Fruit fly (Drosophila melanogaster) whole organism, embryonic: Measurements from ENCODE around the gene DAAM.

Experiments used
- Ada2b ChIP-seq: fragments of 200-800 bp; sonication (Bioruptor generic); IDR thresholded peaks from 2 replicates; pipeline ENCODE4 v1.3.6; 2022; ENCODE audit warnings: missing biosample characterization, missing genetic modification characterization
- Aef1 ChIP-seq: fragments of 200-800 bp; sonication (Bioruptor generic); IDR thresholded peaks from 3 replicates; pipeline ENCODE4 v1.3.6; 2022; ENCODE audit warnings: missing biosample characterization, missing genetic modification characterization
- Antp ChIP-seq: fragments of 200-800 bp; sonication (Bioruptor generic); optimal IDR thresholded peaks from 3 replicates; lab custom pipeline; 2016; ENCODE audit warnings: missing biosample characterization, missing genetic modification characterization
- BtbVII ChIP-seq: fragments of 200-800 bp; sonication (Bioruptor generic); optimal IDR thresholded peaks from 3 replicates; lab custom pipeline; 2017; ENCODE audit warnings: missing biosample characterization, mild to moderate bottlenecking, missing genetic modification characterization
- CG10366 ChIP-seq: fragments of 200-800 bp; sonication (Bioruptor generic); IDR thresholded peaks from 2 replicates; pipeline ENCODE4 v1.3.6; 2022; ENCODE audit warnings: missing biosample characterization, missing genetic modification characterization
- CG10431 ChIP-seq: fragments of 200-800 bp; sonication (Bioruptor generic); optimal IDR thresholded peaks from 3 replicates; lab custom pipeline; 2018; ENCODE audit warnings: missing biosample characterization, mild to moderate bottlenecking, missing genetic modification characterization
- CG11085 ChIP-seq: fragments of 200-800 bp; sonication (Bioruptor generic); IDR thresholded peaks from 2 replicates; pipeline ENCODE4 v1.3.6; 2022; ENCODE audit warnings: missing biosample characterization, missing genetic modification characterization
- CG11456 ChIP-seq: fragments of 200-800 bp; sonication (Bioruptor generic); IDR thresholded peaks from 3 replicates; pipeline ENCODE4 v1.3.6; 2022; ENCODE audit warnings: missing biosample characterization, missing genetic modification characterization
- CG11504 ChIP-seq: fragments of 200-800 bp; sonication (Bioruptor generic); optimal IDR thresholded peaks from 3 replicates; lab custom pipeline; 2019; ENCODE audit warnings: missing biosample characterization, mild to moderate bottlenecking, missing genetic modification characterization, moderate library complexity
- CG12236 ChIP-seq: fragments of 200-800 bp; sonication (Bioruptor generic); optimal IDR thresholded peaks from 2 replicates; lab custom pipeline; 2016; ENCODE audit warnings: missing biosample characterization, missing genetic modification characterization
- CG12769 ChIP-seq: fragments of 200-800 bp; sonication (Bioruptor generic); optimal IDR thresholded peaks from 2 replicates; lab custom pipeline; 2019; ENCODE audit warnings: missing biosample characterization, mild to moderate bottlenecking, missing genetic modification characterization, moderate library complexity
- CG13123 ChIP-seq: fragments of 200-800 bp; sonication (Bioruptor generic); optimal IDR thresholded peaks from 2 replicates; lab custom pipeline; 2016; ENCODE audit warnings: missing biosample characterization, missing genetic modification characterization
- CG13424 ChIP-seq: fragments of 200-800 bp; sonication (Bioruptor generic); optimal IDR thresholded peaks from 2 replicates; lab custom pipeline; 2019; ENCODE audit warnings: missing biosample characterization, mild to moderate bottlenecking, missing genetic modification characterization, moderate library complexity
- CG14441 ChIP-seq: fragments of 200-800 bp; sonication (Bioruptor generic); IDR thresholded peaks from 2 replicates; pipeline ENCODE4 v1.3.6; 2022; ENCODE audit warnings: missing biosample characterization, missing genetic modification characterization
- CG1603 ChIP-seq: fragments of 200-800 bp; sonication (Bioruptor generic); optimal IDR thresholded peaks from 2 replicates; lab custom pipeline; 2019; ENCODE audit warnings: missing biosample characterization, mild to moderate bottlenecking, missing genetic modification characterization, moderate library complexity
- CG16779 ChIP-seq: fragments of 200-800 bp; sonication (Bioruptor generic); IDR thresholded peaks from 2 replicates; pipeline ENCODE4 v1.3.6; 2022; ENCODE audit warnings: missing biosample characterization, missing genetic modification characterization
- CG16863 ChIP-seq: fragments of 200-800 bp; sonication (Bioruptor generic); optimal IDR thresholded peaks from 3 replicates; lab custom pipeline; 2016; ENCODE audit warnings: missing biosample characterization, missing genetic modification characterization
- CG18262 ChIP-seq: fragments of 200-800 bp; optimal IDR thresholded peaks from 3 replicates; lab custom pipeline; 2019; ENCODE audit warnings: missing biosample characterization, mild to moderate bottlenecking, missing genetic modification characterization, moderate library complexity
- CG2712 ChIP-seq: fragments of 200-800 bp; optimal IDR thresholded peaks from 3 replicates; lab custom pipeline; 2019; ENCODE audit warnings: missing biosample characterization, mild to moderate bottlenecking, missing genetic modification characterization, moderate library complexity
- CG6254 ChIP-seq: fragments of 200-800 bp; sonication (Bioruptor generic); optimal IDR thresholded peaks from 3 replicates; lab custom pipeline; 2017; ENCODE audit warnings: mild to moderate bottlenecking, missing biosample characterization, missing genetic modification reagents, missing genetic modification characterization
- Chrac-16 ChIP-seq: fragments of 200-800 bp; sonication (Bioruptor generic); optimal IDR thresholded peaks from 3 replicates; lab custom pipeline; 2016; ENCODE audit warnings: missing biosample characterization, missing genetic modification characterization
- CrebB ChIP-seq: fragments of 200-800 bp; sonication (Bioruptor generic); optimal IDR thresholded peaks from 3 replicates; lab custom pipeline; 2018; ENCODE audit warnings: missing biosample characterization, mild to moderate bottlenecking, missing genetic modification characterization
- D19A ChIP-seq: fragments of 200-800 bp; optimal IDR thresholded peaks from 3 replicates; lab custom pipeline; 2019; ENCODE audit warnings: missing biosample characterization, mild to moderate bottlenecking, missing genetic modification characterization, moderate library complexity
- HLH54F ChIP-seq: fragments of 200-800 bp; sonication (Bioruptor generic); optimal IDR thresholded peaks from 3 replicates; lab custom pipeline; 2016; ENCODE audit warnings: missing biosample characterization, missing genetic modification characterization
- Hey ChIP-seq: fragments of 200-800 bp; sonication (Bioruptor generic); optimal IDR thresholded peaks from 3 replicates; lab custom pipeline; 2018; ENCODE audit warnings: missing biosample characterization, mild to moderate bottlenecking, missing genetic modification characterization
- HmgZ ChIP-seq: fragments of 200-800 bp; sonication (Bioruptor generic); optimal IDR thresholded peaks from 2 replicates; lab custom pipeline; 2018; ENCODE audit warnings: missing biosample characterization, mild to moderate bottlenecking, missing genetic modification characterization
- Hr51 ChIP-seq, 2 experiments: fragments of 200-800 bp; sonication (Bioruptor generic); optimal IDR thresholded peaks; 2 replicates in 1 of 2; 3 replicates in 1 of 2; lab custom pipeline; 2016 to 2018; ENCODE audit warnings: missing biosample characterization in 2 of 2, missing genetic modification characterization in 2 of 2, mild to moderate bottlenecking in 1 of 2, moderate library complexity in 1 of 2
- Lpt ChIP-seq: fragments of >200 bp; optimal IDR thresholded peaks from 2 replicates; lab custom pipeline; 2018; ENCODE audit warnings: missing biosample characterization, missing genetic modification characterization
- Myb ChIP-seq: fragments of 200-800 bp; sonication (Bioruptor generic); optimal IDR thresholded peaks from 2 replicates; lab custom pipeline; 2016; ENCODE audit warnings: missing biosample characterization, missing genetic modification characterization
- NFAT ChIP-seq: fragments of 200-800 bp; sonication (Bioruptor generic); IDR thresholded peaks from 2 replicates; pipeline ENCODE4 v1.3.6; 2022; ENCODE audit warnings: missing biosample characterization, missing genetic modification characterization
- NfI ChIP-seq: fragments of 200-800 bp; sonication (Bioruptor generic); optimal IDR thresholded peaks from 3 replicates; lab custom pipeline; 2018; ENCODE audit warnings: missing biosample characterization, mild to moderate bottlenecking, missing genetic modification characterization, moderate library complexity
- Optix ChIP-seq: fragments of 200-800 bp; sonication (Bioruptor generic); IDR thresholded peaks from 3 replicates; pipeline ENCODE4 v1.3.6; 2022; ENCODE audit warnings: missing biosample characterization, missing genetic modification characterization
- Poxn ChIP-seq: fragments of 200-800 bp; sonication (Bioruptor generic); IDR thresholded peaks from 2 replicates; pipeline ENCODE4 v1.3.6; 2022; ENCODE audit warnings: missing biosample characterization, missing genetic modification characterization
- ci ChIP-seq: fragments of 200-800 bp; sonication (Bioruptor generic); IDR thresholded peaks from 3 replicates; pipeline ENCODE4 v1.3.6; 2022; ENCODE audit warnings: missing biosample characterization, missing genetic modification characterization
- corto ChIP-seq: fragments of 200-800 bp; sonication (Bioruptor generic); optimal IDR thresholded peaks from 2 replicates; lab custom pipeline; 2016; ENCODE audit warnings: missing biosample characterization, mild to moderate bottlenecking, missing genetic modification characterization, moderate library complexity
- cwo ChIP-seq: fragments of 200-800 bp; sonication (Bioruptor generic); optimal IDR thresholded peaks from 3 replicates; lab custom pipeline; 2017; ENCODE audit warnings: missing biosample characterization, missing genetic modification characterization, mild to moderate bottlenecking, moderate library complexity, missing genetic modification reagents
- dpn ChIP-seq, 2 experiments: fragments of 200-800 bp; sonication (Bioruptor generic); optimal IDR thresholded peaks; 3 replicates each; lab custom pipeline; 2016; ENCODE audit warnings: missing biosample characterization in 2 of 2, missing genetic modification characterization in 2 of 2
- grau ChIP-seq: fragments of 200-800 bp; optimal IDR thresholded peaks from 3 replicates; lab custom pipeline; 2019; ENCODE audit warnings: missing biosample characterization, mild to moderate bottlenecking, missing genetic modification characterization, moderate library complexity
- grn ChIP-seq: fragments of 200-800 bp; sonication (Bioruptor generic); optimal IDR thresholded peaks from 3 replicates; lab custom pipeline; 2017; ENCODE audit warnings: missing biosample characterization, missing genetic modification characterization
- klu ChIP-seq: fragments of 200-800 bp; sonication (Bioruptor generic); IDR thresholded peaks from 2 replicates; pipeline ENCODE4 v1.3.6; 2022; ENCODE audit warnings: missing biosample characterization, missing genetic modification characterization
- mam ChIP-seq: fragments of 200-800 bp; sonication (Bioruptor generic); optimal IDR thresholded peaks from 3 replicates; lab custom pipeline; 2016; ENCODE audit warnings: missing biosample characterization, missing genetic modification characterization
- oc ChIP-seq: fragments of 200-800 bp; sonication (Bioruptor generic); optimal IDR thresholded peaks from 2 replicates; lab custom pipeline; 2018; ENCODE audit warnings: missing biosample characterization, mild to moderate bottlenecking, missing genetic modification characterization, moderate library complexity
- onecut ChIP-seq: fragments of 200-800 bp; sonication (Bioruptor generic); IDR thresholded peaks from 2 replicates; pipeline ENCODE4 v1.3.6; 2022; ENCODE audit warnings: missing biosample characterization, missing genetic modification characterization
- peb ChIP-seq: fragments of 200-800 bp; sonication (Bioruptor generic); IDR thresholded peaks from 2 replicates; pipeline ENCODE4 v1.3.6; 2022; ENCODE audit warnings: missing biosample characterization, missing genetic modification characterization
- pum ChIP-seq: fragments of 200-800 bp; sonication (Bioruptor generic); optimal IDR thresholded peaks from 2 replicates; lab custom pipeline; 2016; ENCODE audit warnings: missing biosample characterization, missing genetic modification characterization
- repo ChIP-seq: fragments of 200-800 bp; sonication (Bioruptor generic); optimal IDR thresholded peaks from 2 replicates; lab custom pipeline; 2016; ENCODE audit warnings: missing biosample characterization, missing genetic modification characterization
- schlank ChIP-seq: fragments of 200-800 bp; sonication (Bioruptor generic); optimal IDR thresholded peaks from 2 replicates; lab custom pipeline; 2018; ENCODE audit warnings: missing biosample characterization, mild to moderate bottlenecking, missing genetic modification characterization
- ssp ChIP-seq: fragments of 200-800 bp; sonication (Bioruptor generic); IDR thresholded peaks from 2 replicates; pipeline ENCODE4 v1.3.6; 2022; ENCODE audit warnings: missing biosample characterization, missing genetic modification characterization
- usp ChIP-seq: fragments of >200 bp; optimal IDR thresholded peaks from 2 replicates; lab custom pipeline; 2017; ENCODE audit warnings: missing biosample characterization, missing genetic modification characterization
- vnd ChIP-seq: fragments of 200-800 bp; sonication (Bioruptor generic); IDR thresholded peaks from 3 replicates; pipeline ENCODE4 v1.3.6; 2022; ENCODE audit warnings: missing biosample characterization, missing genetic modification characterization; ENCODE audit not compliant: partially characterized antibody

DAAM gene

dm6 chrX:1370104-1370802 is 48.1 kb upstream of the DAAM start, which contains the start of gene ssx (continued):
- no peak for TF ChIP-seq CG12236 (GFP tag; lab: Kevin White, UChicago)
- TF ChIP-seq mam (GFP tag; lab: Kevin White, UChicago): peak; percentile 42
- TF ChIP-seq CG12769 (tag; lab: Kevin White, UChicago): no peak
- peak; percentile 70 for TF ChIP-seq Myb
- peak; percentile 69 for TF ChIP-seq ci
- TF ChIP-seq corto (GFP tag; lab: Kevin White, UChicago): no peak
- no peak for TF ChIP-seq ssp (GFP tag; lab: Robert Waterston, UW)
- TF ChIP-seq Chrac-16 (GFP tag; lab: Kevin White, UChicago): peak; percentile 30
- TF ChIP-seq CG1603: peak; percentile 56
- no peak for TF ChIP-seq Optix (GFP tag; lab: Robert Waterston, UW)
- peak; percentile 35 for TF ChIP-seq Antp
- TF ChIP-seq NFAT: no peak
- TF ChIP-seq HLH54F (GFP tag; lab: Kevin White, UChicago): peak; percentile 36
- peak; percentile 49 for TF ChIP-seq CG2712
- TF ChIP-seq CG11504: no peak
- no peak; the same call in 2 of the 3 replicates for TF ChIP-seq CG11456 (GFP tag; lab: Robert Waterston, UW)
- no peak for TF ChIP-seq CG10431
- no peak for TF ChIP-seq CG6254
- TF ChIP-seq Ada2b (GFP tag; lab: Robert Waterston, UW): peak; percentile 31; the same call in 1 of the 2 replicates
- peak; percentile 89 for TF ChIP-seq vnd
- TF ChIP-seq CrebB (tag; lab: Kevin White, UChicago): no peak
- TF ChIP-seq repo (GFP tag; lab: Kevin White, UChicago): no peak
- peak; percentile 41 for TF ChIP-seq CG16863 (GFP tag; lab: Kevin White, UChicago)
- TF ChIP-seq usp (GFP tag; lab: Kevin White, UChicago): no peak
- peak; percentile 23 to 47 for TF ChIP-seq dpn (GFP tag; optimal IDR thresholded peaks at IDR 0.05; lab: Kevin White, UChicago)
- no peak for TF ChIP-seq peb (GFP tag; lab: Robert Waterston, UW)
- peak; percentile 33 for TF ChIP-seq pum (GFP tag; lab: Kevin White, UChicago)
- TF ChIP-seq CG14441 (GFP tag; lab: Robert Waterston, UW): peak; percentile 54
- no peak for TF ChIP-seq Lpt (GFP tag; lab: Kevin White, UChicago)
- TF ChIP-seq Aef1: no peak
- peak; percentile 23 for TF ChIP-seq HmgZ (tag; lab: Kevin White, UChicago)
- TF ChIP-seq klu (GFP tag; lab: Robert Waterston, UW): no peak
- TF ChIP-seq CG13123 (GFP tag; lab: Kevin White, UChicago): no peak
- TF ChIP-seq CG18262 (tag; lab: Kevin White, UChicago): peak; percentile 8
- TF ChIP-seq NfI: peak; percentile 14
- TF ChIP-seq CG10366 (GFP tag; lab: Robert Waterston, UW): peak; percentile 55
- no peak for TF ChIP-seq schlank
- TF ChIP-seq oc (tag; lab: Kevin White, UChicago): no peak
- no peak for TF ChIP-seq CG16779 (GFP tag; lab: Robert Waterston, UW)
- TF ChIP-seq cwo: no peak
- 0 out of 2 replicates have a peak, but pooled peaks have one; percentile 19 for TF ChIP-seq onecut (GFP tag; lab: Robert Waterston, UW)
- peak in 1 of 2 experiments; percentile 32 for TF ChIP-seq Hr51 (GFP tag; optimal IDR thresholded peaks at IDR 0.05; lab: Kevin White, UChicago)
- TF ChIP-seq grau (tag; lab: Kevin White, UChicago): peak; percentile 39
- no peak for TF ChIP-seq D19A
- TF ChIP-seq CG13424 (tag; lab: Kevin White, UChicago): no peak
- no peak for TF ChIP-seq BtbVII
- peak; percentile 19; the same call in 1 of the 2 replicates for TF ChIP-seq CG11085 (GFP tag; lab: Robert Waterston, UW)
- 0 out of 2 replicates have a peak, but pooled peaks have one; percentile 11 for TF ChIP-seq Poxn (GFP tag; lab: Robert Waterston, UW)
- peak; percentile 62 for TF ChIP-seq grn (GFP tag; lab: Kevin White, UChicago)
- TF ChIP-seq Hey: no peak
